Worm (Caenorhabditis elegans) whole organism, L4 larva: ENCODE measurements around the gene ZC239.4.

Experiments
- ZK546.5 ChIP-seq, 2 experiments: sonication (generic microtip); optimal IDR thresholded peaks; 2 replicates each; lab custom pipeline; 2017; ENCODE audit warnings: missing biosample characterization in 2 of 2, missing genetic modification characterization in 2 of 2
- aly-2 ChIP-seq: sonication (generic microtip); optimal IDR thresholded peaks from 2 replicates; lab custom pipeline; 2018; ENCODE audit warnings: missing biosample characterization, missing genetic modification characterization
- ama-1 ChIP-seq: fragments of 150-350 bp; optimal IDR thresholded peaks from 2 replicates; lab custom pipeline; 2014; ENCODE audit warnings: inconsistent platforms, mixed read lengths
- ceh-28 ChIP-seq: fragments of 150-350 bp; optimal IDR thresholded peaks from 2 replicates; lab custom pipeline; 2014; ENCODE audit warnings: missing biosample characterization, missing genetic modification reagents, missing genetic modification characterization
- dmd-9 ChIP-seq: fragments of 200-800 bp; sonication (Bioruptor generic); IDR thresholded peaks from 2 replicates; pipeline ENCODE4 v1.3.6; 2022; ENCODE audit warnings: missing genetic modification reagents, missing genetic modification characterization, missing compliant biosample characterization
- mdt-29 ChIP-seq: fragments of 200-800 bp; sonication (Bioruptor generic); IDR thresholded peaks from 2 replicates; pipeline ENCODE4 v1.3.6; 2022; ENCODE audit warnings: missing genetic modification reagents, missing genetic modification characterization, missing compliant biosample characterization
- nhr-25 ChIP-seq: sonication (generic microtip); optimal IDR thresholded peaks from 2 replicates; lab custom pipeline; 2017; ENCODE audit warnings: missing genetic modification characterization, mild to moderate bottlenecking, missing compliant biosample characterization, antibody characterized with exemption, moderate library complexity, borderline replicate concordance; ENCODE audit not compliant: insufficient read depth
- php-3 ChIP-seq: fragments of 200-800 bp; sonication (Bioruptor generic); IDR thresholded peaks from 2 replicates; pipeline ENCODE4 v1.3.6; 2022; ENCODE audit warnings: missing genetic modification reagents, missing genetic modification characterization, missing compliant biosample characterization
- snpc-4 ChIP-seq: fragments of 150-350 bp; optimal IDR thresholded peaks from 2 replicates; lab custom pipeline; 2014; ENCODE audit warnings: missing biosample characterization, missing genetic modification characterization
- unc-39 ChIP-seq: sonication (generic microtip); optimal IDR thresholded peaks from 2 replicates; lab custom pipeline; 2017; ENCODE audit warnings: missing biosample characterization, missing genetic modification characterization

ce11 chrII:3195739-3196138 lies 18.3 kb upstream of the ZC239.4 start:
- TF ChIP-seq unc-39 (tag; lab: Kevin White, UChicago) (no peak), ama-1 (lab: Kevin White, UChicago) (no peak), dmd-9 (GFP tag; lab: Robert Waterston, UW) (no peak), snpc-4 (tag; lab: Kevin White, UChicago) (no peak), ZK546.5 (tag; optimal IDR thresholded peaks at IDR 0.05; lab: Kevin White, UChicago) (no peak), aly-2 (tag; lab: Kevin White, UChicago) (no peak), nhr-25 (tag; lab: Kevin White, UChicago) (no peak), ceh-28 (tag; lab: Kevin White, UChicago) (no peak), mdt-29 (GFP tag; lab: Robert Waterston, UW) (no peak), php-3 (GFP tag; lab: Robert Waterston, UW) (no peak)
